Worm (Caenorhabditis elegans) whole organism, young adult: ENCODE data around the gene C09H5.7.

ENCODE experiments used
- F37B4.10 ChIP-seq: fragments of 200-800 bp; sonication (Bioruptor generic); IDR thresholded peaks from 2 replicates; pipeline ENCODE4 v1.3.6; 2022; ENCODE audit warnings: missing genetic modification characterization, missing compliant biosample characterization
- akir-1 ChIP-seq: fragments of 200-800 bp; sonication (Bioruptor generic); optimal IDR thresholded peaks from 2 replicates; lab custom pipeline; 2018; ENCODE audit warnings: mild to moderate bottlenecking, missing genetic modification characterization, moderate library complexity, missing compliant biosample characterization
- aptf-2 ChIP-seq: fragments of 200-800 bp; sonication (Bioruptor generic); conservative IDR thresholded peaks from 2 replicates; pipeline ENCODE4 v1.3.6; 2022; ENCODE audit warnings: missing genetic modification reagents, missing genetic modification characterization, missing compliant biosample characterization
- efl-1 ChIP-seq: fragments of 150-350 bp; optimal IDR thresholded peaks from 2 replicates; lab custom pipeline; 2014; ENCODE audit warnings: missing biosample characterization, missing genetic modification reagents, missing genetic modification characterization
- lin-54 ChIP-seq: fragments of 200-800 bp; sonication (Bioruptor generic); optimal IDR thresholded peaks from 2 replicates; lab custom pipeline; 2018; ENCODE audit warnings: mild to moderate bottlenecking, missing genetic modification characterization, missing compliant biosample characterization
- lsl-1 ChIP-seq: fragments of 200-800 bp; sonication (Bioruptor generic); optimal IDR thresholded peaks from 2 replicates; lab custom pipeline; 2018; ENCODE audit warnings: mild to moderate bottlenecking, missing genetic modification characterization, moderate library complexity, missing compliant biosample characterization
- snpc-4 ChIP-seq, 5 experiments: fragments of 150-350 bp in 1 of 5; sonication (generic microtip) in 4 of 5; optimal IDR thresholded peaks; 2 replicates each; lab custom pipeline; 2014 to 2018; ENCODE audit warnings: missing genetic modification characterization in 5 of 5, missing biosample characterization in 3 of 5, antibody characterized with exemption in 2 of 5, mild to moderate bottlenecking in 2 of 5, missing compliant biosample characterization in 2 of 5, missing genotype in 2 of 5, moderate library complexity in 2 of 5, missing genetic modification reagents in 1 of 5
- unc-130 ChIP-seq: sonication (generic microtip); optimal IDR thresholded peaks from 2 replicates; lab custom pipeline; 2016; ENCODE audit warnings: missing genetic modification reagents, missing genetic modification characterization, missing compliant biosample characterization
- unc-62 ChIP-seq: fragments of 150-350 bp; optimal IDR thresholded peaks from 2 replicates; lab custom pipeline; 2014; ENCODE audit warnings: missing biosample characterization, missing genetic modification reagents, missing genetic modification characterization
- zfh-2 ChIP-seq: fragments of 200-800 bp; sonication (Bioruptor generic); conservative IDR thresholded peaks from 2 replicates; pipeline ENCODE4 v1.3.6; 2022; ENCODE audit warnings: missing genetic modification reagents, missing genetic modification characterization, missing compliant biosample characterization
- ztf-28 ChIP-seq: fragments of 200-800 bp; sonication (Bioruptor generic); IDR thresholded peaks from 2 replicates; pipeline ENCODE4 v1.3.6; 2022; ENCODE audit warnings: missing genetic modification reagents, missing genetic modification characterization, missing compliant biosample characterization

DNA sequence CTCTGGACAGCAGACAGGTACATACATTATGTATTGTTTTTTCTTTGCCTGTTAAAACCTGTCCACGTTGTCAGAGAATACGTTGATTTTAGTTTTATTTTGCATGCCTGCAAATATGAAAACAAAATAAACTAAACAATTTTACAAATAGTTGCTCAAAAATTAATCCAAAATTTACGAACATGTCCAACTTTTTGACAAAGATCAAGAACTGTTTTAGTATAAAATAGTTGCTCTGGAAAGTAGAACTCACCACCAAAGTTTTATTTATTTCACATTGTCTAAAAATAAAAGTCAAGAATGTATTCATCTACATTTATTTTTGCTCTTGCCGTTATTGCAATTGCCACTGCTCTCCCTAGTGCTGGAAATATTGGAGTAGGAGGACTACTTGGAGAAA, 19.4 kb upstream of the C09H5.7 start, which contains the start of gene srlf-16:
- TF ChIP-seq zfh-2 (GFP tag; lab: Robert Waterston, UW) (no peak), snpc-4 (GFP tag; optimal IDR thresholded peaks at IDR 0.05; lab: Kevin White, UChicago) (no peak), snpc-4 (tag; optimal IDR thresholded peaks at IDR 0.05; lab: Kevin White, UChicago) (no peak), ztf-28 (GFP tag; lab: Robert Waterston, UW) (no peak), lin-54 (GFP tag; lab: Kevin White, UChicago) (no peak), F37B4.10 (GFP tag; lab: Robert Waterston, UW) (no peak), lsl-1 (GFP tag; lab: Kevin White, UChicago) (no peak), aptf-2 (GFP tag; lab: Robert Waterston, UW) (no peak), unc-130 (GFP tag; lab: Kevin White, UChicago) (no peak), efl-1 (GFP tag; lab: Kevin White, UChicago) (no peak), akir-1 (GFP tag; lab: Kevin White, UChicago) (no peak), unc-62 (no peak)
